Fruit fly (Drosophila melanogaster): ENCODE results near the gene CG17124.

The CG17124 gene

DNA sequence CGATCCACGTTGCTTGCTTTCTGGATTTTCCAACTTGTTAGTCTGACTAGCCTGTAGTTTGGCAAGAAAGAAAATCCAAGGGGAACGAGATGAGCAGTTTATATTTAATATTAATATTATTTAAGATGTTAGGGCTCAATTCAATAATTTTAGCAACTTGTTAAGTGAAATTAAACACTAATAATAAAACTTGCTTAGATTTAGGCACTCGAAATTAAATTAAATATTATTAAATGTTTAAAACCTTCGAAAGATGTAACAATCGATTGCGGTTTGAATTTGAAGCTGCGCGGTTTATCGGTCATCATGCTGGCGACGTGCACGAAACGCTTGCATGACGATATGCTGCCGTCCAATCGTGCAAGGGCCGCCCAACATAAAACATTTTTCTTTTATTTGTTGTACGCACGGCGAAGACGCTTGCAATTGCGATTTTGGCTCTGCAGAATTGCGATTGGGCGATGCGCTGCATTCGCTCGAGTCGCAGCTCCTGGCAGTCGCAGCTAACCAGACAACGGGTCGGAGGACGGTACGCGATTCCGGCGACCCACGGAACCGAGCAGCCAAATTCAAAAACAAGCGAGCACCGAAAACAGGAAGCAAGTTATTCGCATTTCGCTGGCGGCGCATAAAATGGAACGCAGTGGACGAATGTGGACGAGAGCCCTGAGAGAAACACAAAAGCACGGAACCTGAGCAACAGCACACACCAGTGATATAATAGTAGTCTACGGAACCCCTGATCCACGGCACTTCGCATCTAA lies 18.9 kb downstream of the CG17124 start, which contains the start of the genes Vha16-5 and CG12299 (continued):
- TF ChIP-seq Eip93F (GFP tag; optimal IDR thresholded peaks at IDR 0.05) (no peak), fd85E (GFP tag; optimal IDR thresholded peaks at IDR 0.05) (no peak), Eip78C (GFP tag) (peak; percentile 85), CG6792 (GFP tag; optimal IDR thresholded peaks at IDR 0.05) (peak; percentile 39), CG1621 (tag; optimal IDR thresholded peaks at IDR 0.05) (peak; percentile 32), CG31627 (GFP tag; optimal IDR thresholded peaks at IDR 0.05) (peak; percentile 78)

dm6 chr2L:10735923-10736322 lies 20.2 kb downstream of the CG17124 start, which contains the start of gene Nup107:
Nup107 (minus strand) TSS chr2L:10736071.
- no peak for TF ChIP-seq Eip93F (GFP tag; optimal IDR thresholded peaks at IDR 0.05)
- TF ChIP-seq Blimp-1 (GFP tag; optimal IDR thresholded peaks at IDR 0.05), result no peak
- no peak for TF ChIP-seq acj6 (GFP tag; optimal IDR thresholded peaks at IDR 0.05)
- TF ChIP-seq cyc (GFP tag; optimal IDR thresholded peaks at IDR 0.05), result peak; percentile 10
- TF ChIP-seq lz (GFP tag; optimal IDR thresholded peaks at IDR 0.05), result peak; percentile 7
- TF ChIP-seq Gug (GFP tag; IDR thresholded peaks at IDR 0.05), result no peak
- peak; percentile 1 for TF ChIP-seq CG31627 (GFP tag; optimal IDR thresholded peaks at IDR 0.05)
- no peak for TF ChIP-seq fkh (GFP tag; optimal IDR thresholded peaks at IDR 0.05)
- no peak for TF ChIP-seq Sox102F (GFP tag; optimal IDR thresholded peaks at IDR 0.05)
- TF ChIP-seq CG11294 (GFP tag; IDR thresholded peaks at IDR 0.05), result no peak
- TF ChIP-seq CG8319 (GFP tag; optimal IDR thresholded peaks at IDR 0.05), result no peak
- TF ChIP-seq CG10631 (GFP tag; optimal IDR thresholded peaks at IDR 0.05), result no peak
- no peak for TF ChIP-seq topi (GFP tag; optimal IDR thresholded peaks at IDR 0.05)
- no peak for TF ChIP-seq CG8119 (GFP tag; IDR thresholded peaks at IDR 0.05)
- no peak for TF ChIP-seq Ets96B (tag; optimal IDR thresholded peaks at IDR 0.05)
- TF ChIP-seq CG10669 (GFP tag; optimal IDR thresholded peaks at IDR 0.05), result no peak
- TF ChIP-seq pdm3 (GFP tag; optimal IDR thresholded peaks at IDR 0.05), result no peak
- peak; percentile 19 for TF ChIP-seq CG3032 (tag; optimal IDR thresholded peaks at IDR 0.05)
- no peak for TF ChIP-seq CG8632 (GFP tag; optimal IDR thresholded peaks at IDR 0.05)
- TF ChIP-seq Hr4 (GFP tag; optimal IDR thresholded peaks at IDR 0.05), result peak; percentile 11
- TF ChIP-seq CG6163 (GFP tag; IDR thresholded peaks at IDR 0.05), result 0 out of 3 replicates have a peak, but pooled peaks have one; percentile 11
- no peak for TF ChIP-seq CG3919 (GFP tag; optimal IDR thresholded peaks at IDR 0.05)
- TF ChIP-seq Eip78C (GFP tag), result peak; percentile 52
- no peak for TF ChIP-seq fd59A (GFP tag; optimal IDR thresholded peaks at IDR 0.05)

DNA sequence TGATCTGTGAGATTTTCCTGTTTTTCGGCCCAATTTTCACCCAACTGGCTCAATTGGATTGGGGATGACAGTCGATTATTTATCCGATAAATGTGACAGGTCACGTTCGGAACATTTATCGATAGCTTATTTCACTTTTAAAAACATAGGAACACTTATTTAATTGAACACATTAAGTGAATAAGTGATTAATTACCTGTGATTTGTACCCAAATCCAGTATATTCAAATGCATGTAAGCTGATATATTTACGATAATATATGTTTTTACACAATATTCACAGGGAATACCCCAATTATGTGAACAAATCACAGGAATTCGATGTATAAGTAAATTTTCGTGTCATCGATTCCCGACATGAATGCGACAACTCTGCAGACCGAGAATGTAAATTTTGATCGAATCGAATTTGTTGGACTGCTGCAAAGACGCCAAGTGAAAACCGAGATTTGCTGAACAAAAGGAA lies 23.7 kb downstream of the CG17124 start, which contains the start of the genes EMC3 and Dpy-30L1:
Gene EMC3, minus strand, starts transcription at position 81 of the 466 bp plus-strand sequence.
Gene Dpy-30L1, plus strand, starts transcription at position 311 of the 466 bp plus-strand sequence.
- TF ChIP-seq net (GFP tag; optimal IDR thresholded peaks at IDR 0.05) (no peak), CG3032 (tag; optimal IDR thresholded peaks at IDR 0.05) (peak; percentile 58), Hr39 (GFP tag; optimal IDR thresholded peaks at IDR 0.05) (peak; percentile 51), topi (GFP tag; optimal IDR thresholded peaks at IDR 0.05) (peak; percentile 50), CG31627 (GFP tag; optimal IDR thresholded peaks at IDR 0.05) (peak; percentile 64), CG1621 (tag; optimal IDR thresholded peaks at IDR 0.05) (no peak), cyc (GFP tag; optimal IDR thresholded peaks at IDR 0.05) (peak; percentile 43), CG6854 (GFP tag; optimal IDR thresholded peaks at IDR 0.05) (no peak), CG7368 (GFP tag; optimal IDR thresholded peaks at IDR 0.05) (no peak), Ets21C (GFP tag; optimal IDR thresholded peaks at IDR 0.05) (peak; percentile 46), CG6163 (GFP tag; IDR thresholded peaks at IDR 0.05) (peak; percentile 17; the same call in 1 of the 3 replicates), fd85E (GFP tag; optimal IDR thresholded peaks at IDR 0.05) (no peak), Eip78C (GFP tag) (peak; percentile 81), Smox (GFP tag; optimal IDR thresholded peaks at IDR 0.05) (peak; percentile 35), lz (GFP tag; optimal IDR thresholded peaks at IDR 0.05) (peak; percentile 48), Eip75B (GFP tag; optimal IDR thresholded peaks at IDR 0.05) (peak; percentile 47), Hr4 (GFP tag; optimal IDR thresholded peaks at IDR 0.05) (peak; percentile 55), Gug (GFP tag; IDR thresholded peaks at IDR 0.05) (no peak), esn (GFP tag; optimal IDR thresholded peaks at IDR 0.05) (peak; percentile 66), Hr38 (GFP tag; optimal IDR thresholded peaks at IDR 0.05) (no peak), Ets96B (tag; optimal IDR thresholded peaks at IDR 0.05) (peak; percentile 46), Sox14 (GFP tag; optimal IDR thresholded peaks at IDR 0.05) (peak; percentile 35), CG11762 (GFP tag; optimal IDR thresholded peaks at IDR 0.05; ENCODE audit: insufficient read depth) (peak; percentile 19), CG16779 (tag; optimal IDR thresholded peaks at IDR 0.05) (no peak), CG15336 (GFP tag; IDR thresholded peaks at IDR 0.05) (peak; percentile 31; the same call in 1 of the 2 replicates)
